Worm (Caenorhabditis elegans) whole organism, L4 larva: ENCODE measurements around the gene grd-9.

ENCODE experiments used
- R02D3.7 ChIP-seq: fragments of 150-350 bp; sonication (generic microtip); optimal IDR thresholded peaks from 3 replicates; lab custom pipeline; 2014; ENCODE audit warnings: missing biosample characterization, missing genetic modification characterization
- T26A8.4 ChIP-seq: fragments of 200-800 bp; sonication (Bioruptor generic); IDR thresholded peaks from 2 replicates; pipeline ENCODE4 v1.3.6; 2022; ENCODE audit warnings: missing genetic modification characterization, missing compliant biosample characterization
- daf-16 ChIP-seq, 3 experiments: sonication (generic microtip); optimal IDR thresholded peaks; 2 replicates each; lab custom pipeline; 2016 to 2017; ENCODE audit warnings: missing genetic modification characterization in 3 of 3, missing genetic modification reagents in 3 of 3, mild to moderate bottlenecking in 2 of 3, missing compliant biosample characterization in 2 of 3, missing biosample characterization in 1 of 3, moderate library complexity in 1 of 3
- jun-1 ChIP-seq: fragments of 150-350 bp; optimal IDR thresholded peaks from 2 replicates; lab custom pipeline; 2014; ENCODE audit warnings: missing biosample characterization, missing genetic modification reagents, missing genetic modification characterization
- lsy-2 ChIP-seq, 2 experiments: fragments of 150-350 bp in 1 of 2; sonication (generic microtip) in 1 of 2; optimal IDR thresholded peaks; 2 replicates each; lab custom pipeline; 2014 to 2017; ENCODE audit warnings: missing biosample characterization in 2 of 2, missing genetic modification characterization in 2 of 2
- madf-5 ChIP-seq, 2 experiments: fragments of 200-800 bp; sonication (Bioruptor generic); IDR thresholded peaks; 2 replicates each; pipeline ENCODE4 v1.3.6; 2022; ENCODE audit warnings: missing compliant biosample characterization in 2 of 2, missing genetic modification characterization in 2 of 2
- mep-1 ChIP-seq: fragments of 150-350 bp; sonication (generic microtip); optimal IDR thresholded peaks from 3 replicates; lab custom pipeline; 2014; ENCODE audit warnings: missing biosample characterization, missing genetic modification characterization

ce11 chrV:5939503-5940072, 44.5 kb downstream of the grd-9 start, which contains the start of gene syf-3:
- TF ChIP-seq R02D3.7 (tag; lab: Kevin White, UChicago): no peak
- no peak for TF ChIP-seq daf-16 (GFP tag; optimal IDR thresholded peaks at IDR 0.05; lab: Kevin White, UChicago)
- no peak for TF ChIP-seq daf-16 (tag; optimal IDR thresholded peaks at IDR 0.05; lab: Kevin White, UChicago)
- TF ChIP-seq lsy-2 (tag; optimal IDR thresholded peaks at IDR 0.05; lab: Kevin White, UChicago): no peak
- TF ChIP-seq mep-1 (tag; lab: Kevin White, UChicago): no peak
- TF ChIP-seq jun-1: no peak
- TF ChIP-seq T26A8.4 (GFP tag; lab: Robert Waterston, UW): no peak
- TF ChIP-seq madf-5 (GFP tag; IDR thresholded peaks at IDR 0.05; lab: Robert Waterston, UW): no peak
